Fruit fly (Drosophila melanogaster): ENCODE results near the gene RnpS1.

The RnpS1 gene

DNA sequence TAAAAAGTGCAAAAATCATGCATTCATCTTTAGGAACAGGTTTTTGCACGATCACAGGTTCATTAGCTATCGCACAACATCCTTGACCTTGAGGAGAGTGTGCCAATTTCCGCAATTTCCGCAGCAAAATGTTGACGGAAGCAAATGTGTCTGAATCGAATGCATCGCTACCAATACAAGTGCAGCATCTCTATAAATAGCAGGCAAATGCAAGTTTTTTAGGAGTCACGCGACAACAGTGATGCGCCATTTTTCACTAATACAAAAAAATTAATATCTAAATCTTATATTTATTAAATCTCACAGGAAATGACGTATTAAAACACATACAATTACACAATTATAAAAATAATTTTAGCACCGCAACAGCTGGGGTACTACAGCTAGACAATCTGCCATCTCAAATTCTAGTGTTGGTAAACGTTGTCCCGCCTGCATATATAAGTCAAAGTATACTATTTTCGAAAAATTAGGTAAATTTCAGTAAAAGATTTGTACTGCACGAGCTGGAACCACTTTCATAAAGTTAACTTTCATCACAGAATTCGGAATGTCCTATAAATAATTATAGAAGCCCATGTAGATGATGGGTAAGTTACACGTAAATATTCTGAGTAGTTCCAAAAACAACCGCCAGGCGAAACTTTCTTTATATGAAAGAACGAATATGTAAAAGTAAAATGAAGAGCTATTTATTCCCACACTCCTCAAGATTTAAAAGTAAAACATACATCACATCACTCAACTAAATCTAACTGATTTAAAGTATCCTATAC is 22.2 kb downstream of the RnpS1 start, which contains the start of gene CG9399 (continued):
- peak; percentile 94 for TF ChIP-seq dsf (GFP tag; optimal IDR thresholded peaks at IDR 0.05; ENCODE audit: borderline replicate concordance)
- peak; percentile 95 for TF ChIP-seq brk (GFP tag; optimal IDR thresholded peaks at IDR 0.05)
- TF ChIP-seq CG32264 (GFP tag; optimal IDR thresholded peaks at IDR 0.05): peak; percentile 86
- TF ChIP-seq Abd-B (GFP tag; optimal IDR thresholded peaks at IDR 0.05): no peak
- no peak for TF ChIP-seq dl (GFP tag; optimal IDR thresholded peaks at IDR 0.05; ENCODE audit: insufficient read depth in 1 of 2, partially characterized antibody in 2 of 2)
- TF ChIP-seq Hr83 (GFP tag; optimal IDR thresholded peaks at IDR 0.05; ENCODE audit: poor library complexity, severe bottlenecking): peak; percentile 87
- peak; percentile 88 for TF ChIP-seq woc (GFP tag; optimal IDR thresholded peaks at IDR 0.05)
- TF ChIP-seq Sp1 (GFP tag; optimal IDR thresholded peaks at IDR 0.05): peak; percentile 96
- no peak for TF ChIP-seq CrebA (GFP tag; optimal IDR thresholded peaks at IDR 0.05; ENCODE audit: borderline replicate concordance)
- peak; percentile 96 for TF ChIP-seq br (GFP tag; optimal IDR thresholded peaks at IDR 0.05)
- TF ChIP-seq h (GFP tag; optimal IDR thresholded peaks at IDR 0.05): peak; percentile 97
- peak; percentile 97 for TF ChIP-seq Myc (optimal IDR thresholded peaks at IDR 0.05)
- TF ChIP-seq Hr78 (GFP tag; optimal IDR thresholded peaks at IDR 0.05): no peak
- peak; percentile 97 for TF ChIP-seq HLH106 (tag; optimal IDR thresholded peaks at IDR 0.05)
- peak; percentile 95 for TF ChIP-seq Jra (GFP tag; optimal IDR thresholded peaks at IDR 0.05)

DNA sequence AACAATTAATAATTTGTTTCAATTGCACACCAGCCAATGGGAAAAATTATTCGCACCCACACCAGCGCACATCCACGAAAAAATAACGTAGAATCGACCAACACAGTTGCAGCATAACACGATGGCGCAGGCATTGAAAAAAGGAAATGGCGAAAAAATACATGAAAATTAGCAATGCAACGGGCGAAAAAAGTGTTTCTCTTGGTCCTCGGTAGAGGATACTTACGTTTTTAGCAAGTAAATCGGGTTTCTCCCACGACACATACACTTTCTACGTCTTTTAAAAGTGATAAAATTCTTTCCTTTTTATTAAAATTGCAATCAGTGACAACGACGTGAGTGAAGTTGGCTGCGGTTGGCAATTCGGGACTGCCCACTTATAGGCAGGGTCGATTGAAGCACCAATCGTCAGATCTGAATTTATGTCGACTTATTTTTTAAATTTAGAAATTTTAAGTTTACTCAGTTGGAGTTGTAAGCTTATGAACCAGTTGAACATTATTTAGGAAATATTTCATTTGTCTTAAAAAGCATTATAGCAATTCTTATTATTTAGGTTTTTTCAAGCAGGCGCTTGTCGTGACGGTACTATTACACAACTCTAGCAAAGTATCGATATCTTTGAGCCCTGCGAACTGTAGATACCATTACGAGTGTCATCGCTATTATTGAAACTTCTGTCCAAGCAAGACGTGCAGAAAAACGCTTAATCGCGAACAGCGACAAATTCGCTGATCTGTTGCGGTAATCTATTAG is 25.7 kb downstream of the RnpS1 start, which contains the start of the genes Kap-alpha3 and Son:
Kap-alpha3 (minus strand) TSS at position 352 of the 756 bp plus-strand sequence.
Son (plus strand) TSS at position 661 of the 756 bp plus-strand sequence.
- TF ChIP-seq dsf (GFP tag; optimal IDR thresholded peaks at IDR 0.05; ENCODE audit: borderline replicate concordance): peak; percentile 82
- peak; percentile 33 for TF ChIP-seq GATAd (GFP tag; optimal IDR thresholded peaks at IDR 0.05)
- TF ChIP-seq tai (GFP tag; optimal IDR thresholded peaks at IDR 0.05): no peak
- TF ChIP-seq HLH106 (tag; optimal IDR thresholded peaks at IDR 0.05): peak; percentile 90
- TF ChIP-seq brk (GFP tag; optimal IDR thresholded peaks at IDR 0.05): no peak
- peak; percentile 86 for TF ChIP-seq ey (GFP tag; optimal IDR thresholded peaks at IDR 0.05)
- no peak for TF ChIP-seq Rel (GFP tag; optimal IDR thresholded peaks at IDR 0.05)
- peak; percentile 90 for TF ChIP-seq Rel (tag; optimal IDR thresholded peaks at IDR 0.05)
- TF ChIP-seq Jra (GFP tag; optimal IDR thresholded peaks at IDR 0.05): peak; percentile 88
- no peak for TF ChIP-seq Vsx2 (GFP tag; optimal IDR thresholded peaks at IDR 0.05; ENCODE audit: partially characterized antibody)
- TF ChIP-seq jim (GFP tag; optimal IDR thresholded peaks at IDR 0.05): no peak
- TF ChIP-seq dl (GFP tag; optimal IDR thresholded peaks at IDR 0.05; ENCODE audit: insufficient read depth in 1 of 2, partially characterized antibody in 2 of 2): no peak
- peak; percentile 91 for TF ChIP-seq br (GFP tag; optimal IDR thresholded peaks at IDR 0.05)
- peak; percentile 91 for TF ChIP-seq sv (GFP tag; optimal IDR thresholded peaks at IDR 0.05)
- TF ChIP-seq Hr83 (GFP tag; optimal IDR thresholded peaks at IDR 0.05; ENCODE audit: poor library complexity, severe bottlenecking): peak; percentile 83
- TF ChIP-seq CrebA (GFP tag; optimal IDR thresholded peaks at IDR 0.05; ENCODE audit: borderline replicate concordance): no peak
- TF ChIP-seq fru (GFP tag; optimal IDR thresholded peaks at IDR 0.05): peak; percentile 91
- no peak for TF ChIP-seq Dfd (GFP tag; optimal IDR thresholded peaks at IDR 0.05)
- peak; percentile 84 for TF ChIP-seq CG32264 (GFP tag; optimal IDR thresholded peaks at IDR 0.05)
- no peak for TF ChIP-seq Dif (GFP tag; optimal IDR thresholded peaks at IDR 0.05; ENCODE audit: partially characterized antibody)
- TF ChIP-seq CG9705 (GFP tag; optimal IDR thresholded peaks at IDR 0.05): peak; percentile 95
- peak; percentile 58 to 92 for TF ChIP-seq foxo (GFP tag; optimal IDR thresholded peaks at IDR 0.05)
- TF ChIP-seq Hnf4 (GFP tag; optimal IDR thresholded peaks at IDR 0.05): peak; percentile 93
- TF ChIP-seq h (GFP tag; optimal IDR thresholded peaks at IDR 0.05): peak; percentile 92
- no peak for TF ChIP-seq N (GFP tag; optimal IDR thresholded peaks at IDR 0.05)
- TF ChIP-seq OdsH (GFP tag; optimal IDR thresholded peaks at IDR 0.05): peak; percentile 82
- peak; percentile 80 for TF ChIP-seq Myc (optimal IDR thresholded peaks at IDR 0.05)
- no peak for TF ChIP-seq pan (optimal IDR thresholded peaks at IDR 0.05)
- peak; percentile 94 for TF ChIP-seq rgr (GFP tag; optimal IDR thresholded peaks at IDR 0.05)
- no peak for TF ChIP-seq lola (GFP tag; optimal IDR thresholded peaks at IDR 0.05)
- no peak for TF ChIP-seq Abd-B (GFP tag; optimal IDR thresholded peaks at IDR 0.05)
- no peak for TF ChIP-seq Hr78 (GFP tag; optimal IDR thresholded peaks at IDR 0.05)
- peak; percentile 91 for TF ChIP-seq Sp1 (GFP tag; optimal IDR thresholded peaks at IDR 0.05)
- TF ChIP-seq woc (GFP tag; optimal IDR thresholded peaks at IDR 0.05): peak; percentile 93
- no peak for TF ChIP-seq usp (GFP tag; optimal IDR thresholded peaks at IDR 0.05)
- peak; percentile 80 for TF ChIP-seq psq (GFP tag; optimal IDR thresholded peaks at IDR 0.05)
- TF ChIP-seq Mio (GFP tag; optimal IDR thresholded peaks at IDR 0.05): peak; percentile 79
- peak; percentile 96 for TF ChIP-seq dmrt93B (GFP tag; optimal IDR thresholded peaks at IDR 0.05)
- peak; percentile 65 for TF ChIP-seq sage (GFP tag; optimal IDR thresholded peaks at IDR 0.05)

All from whole organism, wandering third instar larva.